Worm (Caenorhabditis elegans): ENCODE data around the gene mab-9.

mab-9 gene

ce11 chrII:515765-516164 lies at the start of gene mab-9:
mab-9 (plus strand) TSS chrII:516024.
- no peak for TF ChIP-seq dox-1 (GFP tag; IDR thresholded peaks at IDR 0.05)
- no peak for TF ChIP-seq bed-2 (GFP tag; IDR thresholded peaks at IDR 0.05)
- no peak for TF ChIP-seq T26A5.8 (tag; optimal IDR thresholded peaks at IDR 0.05)
- no peak for TF ChIP-seq ets-4 (GFP tag; optimal IDR thresholded peaks at IDR 0.05)
- TF ChIP-seq ztf-28 (GFP tag; IDR thresholded peaks at IDR 0.05) = no peak
- no peak for TF ChIP-seq rpc-1 (optimal IDR thresholded peaks at IDR 0.05)
- no peak for TF ChIP-seq rpc-1 (tag; optimal IDR thresholded peaks at IDR 0.05)
- TF ChIP-seq B0261.1 (tag; optimal IDR thresholded peaks at IDR 0.05) = no peak
- no peak for TF ChIP-seq F57A8.1 (GFP tag; optimal IDR thresholded peaks at IDR 0.05)
- no peak for TF ChIP-seq atf-7 (tag; optimal IDR thresholded peaks at IDR 0.05)
- no peak for TF ChIP-seq nhr-27 (tag; optimal IDR thresholded peaks at IDR 0.05)
- TF ChIP-seq let-526 (GFP tag; IDR thresholded peaks at IDR 0.05) = no peak
- TF ChIP-seq ceh-100 (GFP tag; IDR thresholded peaks at IDR 0.05) = no peak
- no peak for TF ChIP-seq T07F8.4 (tag; optimal IDR thresholded peaks at IDR 0.05)
- no peak for TF ChIP-seq fkh-3 (tag; optimal IDR thresholded peaks at IDR 0.05)
- no peak for TF ChIP-seq lin-35 (GFP tag; optimal IDR thresholded peaks at IDR 0.05)
- TF ChIP-seq mcd-1 (GFP tag; IDR thresholded peaks at IDR 0.05) = no peak
- TF ChIP-seq tlf-1 (GFP tag; optimal IDR thresholded peaks at IDR 0.05) = no peak

- TF ChIP-seq mxl-1 (tag; optimal IDR thresholded peaks at IDR 0.05) (no peak), F33H1.4 (GFP tag; IDR thresholded peaks at IDR 0.05) (no peak), hrde-1 (tag; optimal IDR thresholded peaks at IDR 0.05; ENCODE audit: borderline replicate concordance) (no peak), unc-62 (GFP tag; optimal IDR thresholded peaks at IDR 0.05) (no peak), K12H6.12 (tag; optimal IDR thresholded peaks at IDR 0.05) (no peak)
Measured at ce11 chrII:467265-467664, 48.6 kb upstream of the mab-9 start, which contains the start of gene nfyb-1. nfyb-1 (minus strand) TSS chrII:467365.

ce11 chrII:470375-470774 lies 45.4 kb upstream of the mab-9 start, which contains the start of gene tomm-22:
tomm-22 (minus strand) TSS chrII:470475.
- no peak for TF ChIP-seq akir-1 (GFP tag; optimal IDR thresholded peaks at IDR 0.05)
- TF ChIP-seq F39B2.1 (GFP tag; IDR thresholded peaks at IDR 0.05) = no peak
- no peak for TF ChIP-seq let-526 (GFP tag; IDR thresholded peaks at IDR 0.05)
- TF ChIP-seq cebp-1 (GFP tag; IDR thresholded peaks at IDR 0.05) = no peak
- TF ChIP-seq cebp-1 (tag; optimal IDR thresholded peaks at IDR 0.05) = no peak
- TF ChIP-seq ceh-40 (GFP tag; IDR thresholded peaks at IDR 0.05) = no peak
- no peak for TF ChIP-seq die-1 (tag; optimal IDR thresholded peaks at IDR 0.05)
- TF ChIP-seq him-1 (tag; optimal IDR thresholded peaks at IDR 0.05) = no peak
- no peak for TF ChIP-seq Y95B8A.8 (GFP tag; IDR thresholded peaks at IDR 0.05)
- no peak for TF ChIP-seq bed-1 (GFP tag; IDR thresholded peaks at IDR 0.05)
- TF ChIP-seq nhr-90 (tag; optimal IDR thresholded peaks at IDR 0.05) = no peak
- no peak for TF ChIP-seq somi-1 (GFP tag; optimal IDR thresholded peaks at IDR 0.05)
- no peak for TF ChIP-seq ztf-22 (GFP tag; optimal IDR thresholded peaks at IDR 0.05)

- no peak for TF ChIP-seq F39B2.1 (GFP tag; IDR thresholded peaks at IDR 0.05)
- TF ChIP-seq dpff-1 (tag; optimal IDR thresholded peaks at IDR 0.05) = no peak
- no peak for TF ChIP-seq ztf-25 (GFP tag; IDR thresholded peaks at IDR 0.05)
- TF ChIP-seq nhr-27 (tag; optimal IDR thresholded peaks at IDR 0.05) = no peak
- TF ChIP-seq sdz-38 (tag; optimal IDR thresholded peaks at IDR 0.05) = no peak
- TF ChIP-seq Y53G8AR.9 (GFP tag; conservative IDR thresholded peaks at IDR 0.05) = no peak
- no peak for TF ChIP-seq ZK185.1 (tag; optimal IDR thresholded peaks at IDR 0.05; ENCODE audit: poor library complexity, severe bottlenecking)
- no peak for TF ChIP-seq zfh-2 (GFP tag; conservative IDR thresholded peaks at IDR 0.05)
- TF ChIP-seq ceh-27 (GFP tag; optimal IDR thresholded peaks at IDR 0.05) = no peak
- TF ChIP-seq ets-4 (GFP tag; optimal IDR thresholded peaks at IDR 0.05) = no peak
- TF ChIP-seq ztf-26 (tag; optimal IDR thresholded peaks at IDR 0.05) = no peak
- TF ChIP-seq sea-2 (GFP tag; IDR thresholded peaks at IDR 0.05) = no peak
- no peak for TF ChIP-seq lsy-27 (tag; optimal IDR thresholded peaks at IDR 0.05; ENCODE audit: borderline replicate concordance, insufficient read depth)
- TF ChIP-seq let-526 (GFP tag; IDR thresholded peaks at IDR 0.05) = no peak
- TF ChIP-seq T07F8.4 (tag; optimal IDR thresholded peaks at IDR 0.05) = no peak
- no peak for TF ChIP-seq let-607 (tag; optimal IDR thresholded peaks at IDR 0.05)
Measured at ce11 chrII:473203-473602, 42.6 kb upstream of the mab-9 start, which contains the start of gene W07E6.5. W07E6.5 (plus strand) TSS chrII:473503.
